Fruit fly (Drosophila melanogaster) whole organism, wandering third instar larva: ENCODE results near the gene CG14096.
A peak's percentile ranks its signal among the peaks of the same experiment; 100 is the strongest.

ENCODE experiments used
- Abd-B ChIP-seq: fragments of >200 bp; optimal IDR thresholded peaks from 2 replicates; lab custom pipeline; 2017; ENCODE audit warnings: missing biosample characterization, missing genetic modification characterization
- Dfd ChIP-seq: fragments of >200 bp; optimal IDR thresholded peaks from 2 replicates; lab custom pipeline; 2017; ENCODE audit warnings: missing biosample characterization, missing genetic modification characterization
- Myc ChIP-seq: fragments of >200 bp; optimal IDR thresholded peaks from 2 replicates; lab custom pipeline; 2017
- br ChIP-seq: fragments of 200-800 bp; sonication (Bioruptor generic); optimal IDR thresholded peaks from 2 replicates; lab custom pipeline; 2016; ENCODE audit warnings: missing biosample characterization, missing genetic modification characterization
- foxo ChIP-seq, 2 experiments: fragments of 200-800 bp; sonication (Bioruptor generic); optimal IDR thresholded peaks; 2 replicates in 1 of 2; 3 replicates in 1 of 2; lab custom pipeline; 2016 to 2017; ENCODE audit warnings: missing biosample characterization in 2 of 2, missing genetic modification characterization in 2 of 2
- fru ChIP-seq: fragments of 200-800 bp; sonication (Bioruptor generic); optimal IDR thresholded peaks from 3 replicates; lab custom pipeline; 2016; ENCODE audit warnings: missing biosample characterization, mild to moderate bottlenecking, missing genetic modification characterization
- h ChIP-seq: fragments of 200-800 bp; sonication (Bioruptor generic); optimal IDR thresholded peaks from 3 replicates; lab custom pipeline; 2016; ENCODE audit warnings: missing biosample characterization, mild to moderate bottlenecking, missing genetic modification characterization
- pan ChIP-seq: fragments of >200 bp; optimal IDR thresholded peaks from 2 replicates; lab custom pipeline; 2017
- psq ChIP-seq: fragments of 200-800 bp; sonication (Bioruptor generic); optimal IDR thresholded peaks from 3 replicates; lab custom pipeline; 2017; ENCODE audit warnings: missing biosample characterization, mild to moderate bottlenecking, missing genetic modification characterization, moderate library complexity
- sage ChIP-seq: fragments of 200-800 bp; sonication (Bioruptor generic); optimal IDR thresholded peaks from 2 replicates; lab custom pipeline; 2016; ENCODE audit warnings: missing biosample characterization, mild to moderate bottlenecking, missing genetic modification characterization
- usp ChIP-seq: fragments of >200 bp; optimal IDR thresholded peaks from 2 replicates; lab custom pipeline; 2017; ENCODE audit warnings: missing biosample characterization, missing genetic modification characterization
- woc ChIP-seq: sonication (Bioruptor generic); optimal IDR thresholded peaks from 2 replicates; lab custom pipeline; 2016; ENCODE audit warnings: missing biosample characterization, mild to moderate bottlenecking, missing genetic modification characterization

- TF ChIP-seq Dfd, result no peak
- TF ChIP-seq usp (GFP tag; lab: Kevin White, UChicago), result no peak
- no peak for TF ChIP-seq sage
- TF ChIP-seq Myc, result peak; percentile 42
- TF ChIP-seq br (GFP tag; lab: Kevin White, UChicago), result peak; percentile 47
- no peak for TF ChIP-seq woc (GFP tag; lab: Kevin White, UChicago)
- peak; percentile 55 for TF ChIP-seq fru (GFP tag; lab: Kevin White, UChicago)
- TF ChIP-seq h (GFP tag; lab: Kevin White, UChicago), result peak; percentile 62
- no peak for TF ChIP-seq Abd-B (GFP tag; lab: Kevin White, UChicago)
- TF ChIP-seq psq (GFP tag; lab: Kevin White, UChicago), result no peak
- TF ChIP-seq pan (lab: Kevin White, UChicago), result no peak
- no peak for TF ChIP-seq foxo (GFP tag; optimal IDR thresholded peaks at IDR 0.05; lab: Kevin White, UChicago)
Observed at dm6 chr3L:19516547-19516946, 49.7 kb upstream of the CG14096 start.
